Worm (Caenorhabditis elegans) whole organism, L2 larva: ENCODE measurements around the gene lido-4.

Source experiments
- F13H6.1 ChIP-seq: sonication (generic microtip); optimal IDR thresholded peaks from 2 replicates; lab custom pipeline; 2016; ENCODE audit warnings: missing genetic modification characterization, missing compliant biosample characterization
- R02D3.7 ChIP-seq: fragments of 150-350 bp; optimal IDR thresholded peaks from 2 replicates; lab custom pipeline; 2014; ENCODE audit warnings: missing biosample characterization, missing genetic modification characterization
- Y55F3AM.14 ChIP-seq: fragments of 200-800 bp; sonication (Bioruptor generic); optimal IDR thresholded peaks from 2 replicates; lab custom pipeline; 2018; ENCODE audit warnings: mild to moderate bottlenecking, missing genetic modification characterization, missing compliant biosample characterization
- ZK546.5 ChIP-seq: sonication (generic microtip); optimal IDR thresholded peaks from 2 replicates; lab custom pipeline; 2017; ENCODE audit warnings: missing biosample characterization, missing genetic modification characterization
- aly-2 ChIP-seq: fragments of 150-350 bp; optimal IDR thresholded peaks from 2 replicates; lab custom pipeline; 2014; ENCODE audit warnings: missing biosample characterization, missing genetic modification characterization
- ama-1 ChIP-seq: fragments of 150-350 bp; optimal IDR thresholded peaks from 2 replicates; lab custom pipeline; 2018; ENCODE audit warnings: inconsistent platforms
- blmp-1 ChIP-seq: sonication (generic microtip); optimal IDR thresholded peaks from 2 replicates; lab custom pipeline; 2017; ENCODE audit warnings: missing genetic modification characterization, mild to moderate bottlenecking, missing compliant biosample characterization, antibody characterized with exemption, moderate library complexity; ENCODE audit not compliant: insufficient read depth
- ceh-16 ChIP-seq: fragments of 150-350 bp; optimal IDR thresholded peaks from 2 replicates; lab custom pipeline; 2014; ENCODE audit warnings: missing biosample characterization, missing genetic modification characterization
- ceh-82 ChIP-seq: fragments of 150-350 bp; optimal IDR thresholded peaks from 2 replicates; lab custom pipeline; 2014; ENCODE audit warnings: missing biosample characterization, missing genetic modification characterization
- crh-2 ChIP-seq: sonication (generic microtip); optimal IDR thresholded peaks from 2 replicates; lab custom pipeline; 2017; ENCODE audit warnings: missing biosample characterization, missing genetic modification characterization
- dmd-4 ChIP-seq: sonication (generic microtip); optimal IDR thresholded peaks from 2 replicates; lab custom pipeline; 2017; ENCODE audit warnings: missing biosample characterization, missing genetic modification characterization
- egl-27 ChIP-seq: sonication (generic microtip); optimal IDR thresholded peaks from 3 replicates; lab custom pipeline; 2017; ENCODE audit warnings: missing biosample characterization, missing genetic modification reagents, missing genetic modification characterization
- elt-3 ChIP-seq: sonication (generic microtip); optimal IDR thresholded peaks from 2 replicates; lab custom pipeline; 2017; ENCODE audit warnings: missing biosample characterization, missing genetic modification characterization
- lin-13 ChIP-seq: fragments of 150-350 bp; optimal IDR thresholded peaks from 2 replicates; lab custom pipeline; 2014; ENCODE audit warnings: missing biosample characterization, missing genetic modification reagents, missing genetic modification characterization
- lsy-2 ChIP-seq, 2 experiments: fragments of 150-350 bp in 1 of 2; sonication (generic microtip) in 1 of 2; optimal IDR thresholded peaks; 2 replicates each; lab custom pipeline; 2014 to 2017; ENCODE audit warnings: missing biosample characterization in 2 of 2, missing genetic modification characterization in 2 of 2
- nhr-10 ChIP-seq: sonication (generic microtip); optimal IDR thresholded peaks from 2 replicates; lab custom pipeline; 2017; ENCODE audit warnings: missing biosample characterization, missing genetic modification characterization
- nhr-11 ChIP-seq: fragments of 150-350 bp; optimal IDR thresholded peaks from 2 replicates; lab custom pipeline; 2014; ENCODE audit warnings: missing biosample characterization, missing genetic modification characterization
- nhr-12 ChIP-seq: fragments of 150-350 bp; optimal IDR thresholded peaks from 2 replicates; lab custom pipeline; 2014; ENCODE audit warnings: missing biosample characterization, missing genetic modification characterization
- nhr-129 ChIP-seq: fragments of 150-350 bp; optimal IDR thresholded peaks from 2 replicates; lab custom pipeline; 2014; ENCODE audit warnings: missing biosample characterization, missing genetic modification characterization
- nhr-21 ChIP-seq: fragments of 150-350 bp; optimal IDR thresholded peaks from 2 replicates; lab custom pipeline; 2014; ENCODE audit warnings: missing biosample characterization, missing genetic modification characterization
- nhr-23 ChIP-seq: fragments of 150-350 bp; optimal IDR thresholded peaks from 2 replicates; lab custom pipeline; 2014; ENCODE audit warnings: missing biosample characterization, missing genetic modification reagents, missing genetic modification characterization
- nhr-237 ChIP-seq: fragments of 150-350 bp; optimal IDR thresholded peaks from 2 replicates; lab custom pipeline; 2014; ENCODE audit warnings: missing biosample characterization, missing genetic modification characterization
- nhr-25 ChIP-seq: fragments of 150-350 bp; sonication (generic microtip); optimal IDR thresholded peaks from 3 replicates; lab custom pipeline; 2014; ENCODE audit warnings: missing biosample characterization, missing genetic modification characterization
- nhr-6 ChIP-seq: fragments of 150-350 bp; optimal IDR thresholded peaks from 2 replicates; lab custom pipeline; 2014; ENCODE audit warnings: missing biosample characterization, missing genetic modification characterization
- nhr-77 ChIP-seq: fragments of 150-350 bp; optimal IDR thresholded peaks from 2 replicates; lab custom pipeline; 2014; ENCODE audit warnings: missing biosample characterization, missing genetic modification characterization
- peb-1 ChIP-seq: fragments of 150-350 bp; optimal IDR thresholded peaks from 2 replicates; lab custom pipeline; 2014; ENCODE audit warnings: missing biosample characterization, missing genetic modification characterization
- sem-4 ChIP-seq: fragments of 150-350 bp; optimal IDR thresholded peaks from 2 replicates; lab custom pipeline; 2014; ENCODE audit warnings: missing biosample characterization, missing genetic modification reagents, missing genetic modification characterization
- skn-1 ChIP-seq: sonication (generic microtip); optimal IDR thresholded peaks from 2 replicates; lab custom pipeline; 2017; ENCODE audit warnings: missing biosample characterization, missing genetic modification characterization
- sma-3 ChIP-seq: sonication (generic microtip); optimal IDR thresholded peaks from 2 replicates; lab custom pipeline; 2016; ENCODE audit warnings: missing genetic modification reagents, missing genetic modification characterization, missing compliant biosample characterization
- sma-9 ChIP-seq, 2 experiments: fragments of 150-350 bp in 1 of 2; sonication (generic microtip) in 1 of 2; optimal IDR thresholded peaks; 2 replicates each; lab custom pipeline; 2014 to 2016; ENCODE audit warnings: missing genetic modification characterization in 2 of 2, mild to moderate bottlenecking in 1 of 2, missing biosample characterization in 1 of 2, missing compliant biosample characterization in 1 of 2, missing genetic modification reagents in 1 of 2, moderate library complexity in 1 of 2
- snpc-4 ChIP-seq: fragments of 150-350 bp; optimal IDR thresholded peaks from 2 replicates; lab custom pipeline; 2014; ENCODE audit warnings: missing biosample characterization, missing genetic modification characterization
- unc-55 ChIP-seq: fragments of 150-350 bp; sonication (generic microtip); optimal IDR thresholded peaks from 3 replicates; lab custom pipeline; 2014; ENCODE audit warnings: missing biosample characterization, missing genetic modification reagents, missing genetic modification characterization
- unc-62 ChIP-seq: fragments of 150-350 bp; optimal IDR thresholded peaks from 2 replicates; lab custom pipeline; 2014; ENCODE audit warnings: missing biosample characterization, missing genetic modification reagents, missing genetic modification characterization
- ztf-11 ChIP-seq: sonication (generic microtip); optimal IDR thresholded peaks from 2 replicates; lab custom pipeline; 2017; ENCODE audit warnings: missing biosample characterization, missing genetic modification characterization
- ztf-4 ChIP-seq: fragments of 150-350 bp; optimal IDR thresholded peaks from 2 replicates; lab custom pipeline; 2014; ENCODE audit warnings: missing biosample characterization, missing genetic modification characterization

The lido-4 gene

DNA sequence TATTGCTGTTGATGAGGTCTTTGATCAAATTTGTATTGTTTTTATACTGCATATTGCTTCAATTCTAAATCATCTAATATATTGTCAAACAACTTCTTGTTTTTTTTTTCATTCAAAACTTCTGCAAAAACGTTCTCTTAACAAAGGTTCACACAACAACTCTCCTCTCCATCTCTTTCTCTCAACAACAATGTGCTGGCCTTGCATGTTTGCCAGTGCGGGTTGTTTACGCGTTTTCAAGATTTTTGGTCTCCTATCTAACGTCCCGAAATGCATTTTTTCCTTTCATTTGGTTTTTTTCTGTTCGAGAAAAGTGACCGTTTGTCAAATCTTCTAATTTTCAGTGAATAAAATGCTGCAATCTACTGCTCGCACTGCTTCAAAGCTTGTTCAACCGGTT, 15.2 kb downstream of the lido-4 start, which contains the start of gene sod-3:
sod-3 (plus strand) TSS at position 338 of the 400 bp plus-strand sequence.
- no peak for TF ChIP-seq ztf-4 (tag; lab: Kevin White, UChicago)
- TF ChIP-seq elt-3 (tag; lab: Kevin White, UChicago): no peak
- no peak for TF ChIP-seq ceh-16 (tag; lab: Kevin White, UChicago)
- no peak for TF ChIP-seq aly-2 (tag; lab: Kevin White, UChicago)
- no peak for TF ChIP-seq crh-2 (tag; lab: Kevin White, UChicago)
- no peak for TF ChIP-seq ama-1 (lab: Kevin White, UChicago)
- no peak for TF ChIP-seq sem-4 (tag; lab: Kevin White, UChicago)
- no peak for TF ChIP-seq nhr-77 (tag; lab: Kevin White, UChicago)
- TF ChIP-seq Y55F3AM.14 (GFP tag; lab: Kevin White, UChicago): no peak
- TF ChIP-seq peb-1: no peak
- TF ChIP-seq nhr-23: no peak
- TF ChIP-seq nhr-237 (tag; lab: Kevin White, UChicago): no peak
- TF ChIP-seq ZK546.5 (tag; lab: Kevin White, UChicago): no peak
- TF ChIP-seq egl-27: no peak
- no peak for TF ChIP-seq nhr-10 (tag; lab: Kevin White, UChicago)
- TF ChIP-seq nhr-11: no peak
- TF ChIP-seq snpc-4 (tag; lab: Kevin White, UChicago): no peak

DNA sequence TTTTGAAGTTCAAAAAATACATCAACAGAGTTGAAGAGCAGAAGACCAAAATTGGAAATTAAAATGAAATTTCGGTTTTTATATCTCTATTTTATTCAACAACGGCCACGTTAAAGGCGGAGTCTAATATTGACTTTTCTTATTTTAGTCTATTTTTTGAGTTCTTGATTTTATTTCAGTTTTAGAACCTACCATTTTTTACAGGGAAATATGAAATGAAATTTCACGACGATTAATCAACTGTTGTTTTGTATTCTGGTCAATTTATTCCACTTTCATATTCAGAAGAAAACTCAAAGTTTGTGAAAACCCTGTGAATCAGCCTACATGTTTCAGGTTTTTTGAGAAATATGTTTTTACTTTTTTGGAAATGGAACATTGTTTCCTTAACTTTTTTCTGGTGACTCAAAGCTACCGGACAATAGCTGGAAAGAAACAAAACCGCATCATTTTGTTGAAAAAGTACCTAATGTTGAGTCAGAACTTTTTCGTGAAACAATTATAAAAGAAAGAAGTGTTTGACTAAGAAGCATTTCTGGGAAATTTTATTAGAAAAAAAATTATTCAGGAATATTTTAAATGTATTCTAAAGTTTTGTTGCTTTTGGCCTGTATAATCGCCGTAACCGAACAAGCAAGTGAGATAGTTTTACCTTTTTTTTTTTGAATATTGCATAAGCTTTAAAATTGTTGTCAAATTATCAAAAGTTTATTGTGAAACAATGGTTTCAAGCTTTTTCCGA, 26.8 kb downstream of the lido-4 start, which contains the start of the genes irld-23 and C08A9.10:
irld-23 (minus strand) TSS at position 51 of the 742 bp plus-strand sequence.
C08A9.10 (plus strand) TSS at position 545 of the 742 bp plus-strand sequence.
- TF ChIP-seq unc-55 (GFP tag; lab: Kevin White, UChicago) (no peak), nhr-6 (tag; lab: Kevin White, UChicago) (no peak), lsy-2 (tag; optimal IDR thresholded peaks at IDR 0.05; lab: Kevin White, UChicago) (no peak), nhr-129 (no peak)

DNA sequence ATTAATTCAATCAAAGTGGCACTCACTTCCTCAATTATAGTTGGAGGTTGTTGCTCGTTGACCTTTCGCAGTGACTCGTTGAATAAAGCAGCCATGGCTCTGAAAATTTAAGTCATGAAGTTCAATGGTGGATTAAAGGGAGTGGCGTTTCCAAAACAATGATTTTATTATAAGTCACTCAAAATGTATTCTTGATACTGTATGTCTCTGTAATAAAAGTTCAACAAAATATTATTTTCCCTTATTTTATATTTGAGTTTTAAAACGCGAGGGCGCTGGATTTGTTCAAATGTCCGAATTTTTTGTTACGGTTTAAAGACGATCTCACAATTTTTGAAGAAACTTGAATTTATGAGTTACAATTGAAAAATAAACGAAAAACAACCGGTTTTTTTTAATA, 35.5 kb downstream of the lido-4 start, which contains the start of gene C30G4.4:
C30G4.4 (minus strand) TSS at position 101 of the 400 bp plus-strand sequence.
- no peak for TF ChIP-seq aly-2 (tag; lab: Kevin White, UChicago)
- no peak for TF ChIP-seq egl-27
- no peak for TF ChIP-seq unc-55 (GFP tag; lab: Kevin White, UChicago)
- TF ChIP-seq crh-2 (tag; lab: Kevin White, UChicago): no peak
- TF ChIP-seq nhr-12: no peak
- TF ChIP-seq blmp-1 (tag; lab: Kevin White, UChicago): no peak
- TF ChIP-seq nhr-10 (tag; lab: Kevin White, UChicago): no peak
- TF ChIP-seq unc-62 (GFP tag; lab: Kevin White, UChicago): no peak
- no peak for TF ChIP-seq ZK546.5 (tag; lab: Kevin White, UChicago)
- no peak for TF ChIP-seq ceh-16 (tag; lab: Kevin White, UChicago)
- no peak for TF ChIP-seq ztf-4 (tag; lab: Kevin White, UChicago)
- no peak for TF ChIP-seq lsy-2 (tag; optimal IDR thresholded peaks at IDR 0.05; lab: Kevin White, UChicago)
- no peak for TF ChIP-seq nhr-23
- no peak for TF ChIP-seq elt-3 (tag; lab: Kevin White, UChicago)
- TF ChIP-seq Y55F3AM.14 (GFP tag; lab: Kevin White, UChicago): no peak
- TF ChIP-seq dmd-4 (tag; lab: Kevin White, UChicago): no peak

DNA sequence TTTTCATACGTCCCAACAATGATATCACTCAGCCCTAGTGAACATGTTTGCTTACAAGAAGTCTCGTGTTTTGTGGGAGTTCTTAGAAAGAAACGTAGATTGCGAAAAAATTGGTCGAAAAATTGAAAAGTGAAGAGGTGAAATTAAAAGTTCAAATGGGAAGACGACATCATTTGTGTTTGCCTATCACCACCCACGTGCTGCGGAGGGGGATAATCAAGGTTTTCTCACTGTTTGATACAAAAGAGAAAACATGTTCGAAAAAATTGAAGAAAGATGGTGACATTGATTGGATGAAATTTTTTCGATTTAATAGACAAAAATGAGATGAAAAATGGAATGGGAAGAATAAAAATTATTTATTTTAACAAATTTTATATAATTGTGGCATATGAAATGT, 37.1 kb downstream of the lido-4 start:
- TF ChIP-seq nhr-129: no peak
- TF ChIP-seq sma-3: peak; percentile 32
- no peak for TF ChIP-seq lsy-2 (tag; optimal IDR thresholded peaks at IDR 0.05; lab: Kevin White, UChicago)
- no peak for TF ChIP-seq nhr-237 (tag; lab: Kevin White, UChicago)
- TF ChIP-seq skn-1 (tag; lab: Kevin White, UChicago): no peak
- TF ChIP-seq F13H6.1 (tag; lab: Kevin White, UChicago): peak; percentile 27
- TF ChIP-seq nhr-77 (tag; lab: Kevin White, UChicago): no peak
- TF ChIP-seq ama-1 (lab: Kevin White, UChicago): no peak
- TF ChIP-seq ztf-11 (tag; lab: Kevin White, UChicago): no peak
- no peak for TF ChIP-seq aly-2 (tag; lab: Kevin White, UChicago)
- TF ChIP-seq blmp-1 (tag; lab: Kevin White, UChicago): peak; percentile 89
- TF ChIP-seq nhr-21 (tag; lab: Kevin White, UChicago): no peak
- TF ChIP-seq nhr-12: no peak
- TF ChIP-seq ceh-82 (tag; lab: Kevin White, UChicago): no peak
- TF ChIP-seq dmd-4 (tag; lab: Kevin White, UChicago): no peak
- no peak for TF ChIP-seq Y55F3AM.14 (GFP tag; lab: Kevin White, UChicago)
- TF ChIP-seq sma-9 (GFP tag; optimal IDR thresholded peaks at IDR 0.05; lab: Kevin White, UChicago): no peak
- no peak for TF ChIP-seq sma-9 (tag; optimal IDR thresholded peaks at IDR 0.05; lab: Kevin White, UChicago)
- TF ChIP-seq nhr-25 (tag; lab: Kevin White, UChicago): peak; percentile 13
- no peak for TF ChIP-seq lin-13
- no peak for TF ChIP-seq ztf-4 (tag; lab: Kevin White, UChicago)
- TF ChIP-seq R02D3.7: no peak
- TF ChIP-seq unc-55 (GFP tag; lab: Kevin White, UChicago): no peak
- no peak for TF ChIP-seq nhr-11
